Worm (Caenorhabditis elegans) whole organism, L3 larva: ENCODE data around the gene M01H9.10.

Source experiments
- R02D3.7 ChIP-seq: fragments of 150-350 bp; optimal IDR thresholded peaks from 2 replicates; lab custom pipeline; 2014; ENCODE audit warnings: missing biosample characterization, missing genetic modification characterization
- ZK546.5 ChIP-seq: sonication (generic microtip); optimal IDR thresholded peaks from 2 replicates; lab custom pipeline; 2017; ENCODE audit warnings: missing biosample characterization, missing genetic modification characterization
- aly-2 ChIP-seq: fragments of 150-350 bp; optimal IDR thresholded peaks from 2 replicates; lab custom pipeline; 2014; ENCODE audit warnings: missing biosample characterization, missing genetic modification characterization
- ama-1 ChIP-seq: fragments of 150-350 bp; optimal IDR thresholded peaks from 2 replicates; lab custom pipeline; 2018
- ceh-28 ChIP-seq: fragments of 150-350 bp; optimal IDR thresholded peaks from 2 replicates; lab custom pipeline; 2014; ENCODE audit warnings: missing biosample characterization, missing genetic modification reagents, missing genetic modification characterization
- ceh-82 ChIP-seq: fragments of 150-350 bp; optimal IDR thresholded peaks from 2 replicates; lab custom pipeline; 2014; ENCODE audit warnings: missing biosample characterization, missing genetic modification characterization
- daf-12 ChIP-seq: fragments of 150-350 bp; optimal IDR thresholded peaks from 2 replicates; lab custom pipeline; 2014; ENCODE audit warnings: missing biosample characterization, missing genetic modification reagents, missing genetic modification characterization
- elt-1 ChIP-seq: fragments of 150-350 bp; optimal IDR thresholded peaks from 2 replicates; lab custom pipeline; 2014; ENCODE audit warnings: missing biosample characterization, missing genetic modification characterization
- elt-2 ChIP-seq: sonication (generic microtip); optimal IDR thresholded peaks from 2 replicates; lab custom pipeline; 2016; ENCODE audit warnings: missing genetic modification reagents, mild to moderate bottlenecking, missing genetic modification characterization, missing compliant biosample characterization
- eor-1 ChIP-seq, 2 experiments: fragments of 150-350 bp; optimal IDR thresholded peaks; 2 replicates each; lab custom pipeline; 2014 to 2018; ENCODE audit warnings: missing biosample characterization in 2 of 2, missing genetic modification characterization in 2 of 2
- fkh-2 ChIP-seq: fragments of 150-350 bp; optimal IDR thresholded peaks from 2 replicates; lab custom pipeline; 2014; ENCODE audit warnings: missing biosample characterization, missing genetic modification reagents, missing genetic modification characterization
- fos-1 ChIP-seq: fragments of 150-350 bp; optimal IDR thresholded peaks from 2 replicates; lab custom pipeline; 2014; ENCODE audit warnings: missing biosample characterization, missing genetic modification characterization
- hmg-11 ChIP-seq: sonication (generic microtip); optimal IDR thresholded peaks from 2 replicates; lab custom pipeline; 2016; ENCODE audit warnings: missing genetic modification characterization, missing compliant biosample characterization
- jun-1 ChIP-seq: fragments of 150-350 bp; optimal IDR thresholded peaks from 2 replicates; lab custom pipeline; 2014; ENCODE audit warnings: missing biosample characterization, missing genetic modification reagents, missing genetic modification characterization
- lin-15B ChIP-seq: fragments of 150-350 bp; optimal IDR thresholded peaks from 2 replicates; lab custom pipeline; 2014; ENCODE audit warnings: missing biosample characterization, missing genetic modification characterization
- lin-39 ChIP-seq: fragments of 150-350 bp; optimal IDR thresholded peaks from 2 replicates; lab custom pipeline; 2018; ENCODE audit warnings: missing biosample characterization, missing genetic modification reagents, missing genetic modification characterization
- lsy-12 ChIP-seq: sonication (generic microtip); optimal IDR thresholded peaks from 2 replicates; lab custom pipeline; 2016; ENCODE audit warnings: mild to moderate bottlenecking, missing genetic modification characterization, missing compliant biosample characterization
- mdl-1 ChIP-seq: fragments of 150-350 bp; optimal IDR thresholded peaks from 2 replicates; lab custom pipeline; 2014; ENCODE audit warnings: missing biosample characterization, missing genetic modification characterization
- mml-1 ChIP-seq: fragments of 150-350 bp; sonication (generic microtip); optimal IDR thresholded peaks from 3 replicates; lab custom pipeline; 2014; ENCODE audit warnings: missing biosample characterization, missing genetic modification characterization
- nfya-1 ChIP-seq: sonication (generic microtip); optimal IDR thresholded peaks from 2 replicates; lab custom pipeline; 2017; ENCODE audit warnings: missing genetic modification characterization, mild to moderate bottlenecking, missing compliant biosample characterization, antibody characterized with exemption, moderate library complexity; ENCODE audit not compliant: insufficient read depth
- nhr-12 ChIP-seq: fragments of 150-350 bp; optimal IDR thresholded peaks from 2 replicates; lab custom pipeline; 2014; ENCODE audit warnings: missing biosample characterization, missing genetic modification characterization
- nhr-23 ChIP-seq: fragments of 150-350 bp; optimal IDR thresholded peaks from 2 replicates; lab custom pipeline; 2014; ENCODE audit warnings: missing biosample characterization, missing genetic modification reagents, missing genetic modification characterization
- nhr-25 ChIP-seq: sonication (generic microtip); optimal IDR thresholded peaks from 2 replicates; lab custom pipeline; 2017; ENCODE audit warnings: missing biosample characterization, missing genetic modification characterization
- nhr-76 ChIP-seq: fragments of 150-350 bp; sonication (generic microtip); optimal IDR thresholded peaks from 5 replicates; lab custom pipeline; 2014; ENCODE audit warnings: missing biosample characterization, missing genetic modification characterization
- nhr-77 ChIP-seq: fragments of 150-350 bp; optimal IDR thresholded peaks from 2 replicates; lab custom pipeline; 2014; ENCODE audit warnings: missing biosample characterization, missing genetic modification characterization
- pha-4 ChIP-seq: fragments of 150-350 bp; optimal IDR thresholded peaks from 2 replicates; lab custom pipeline; 2014; ENCODE audit warnings: missing biosample characterization, missing genetic modification reagents, missing genetic modification characterization
- pqm-1 ChIP-seq: fragments of 150-350 bp; optimal IDR thresholded peaks from 2 replicates; lab custom pipeline; 2017; ENCODE audit warnings: missing biosample characterization, missing genetic modification characterization, inconsistent platforms
- skn-1 ChIP-seq: fragments of 150-350 bp; optimal IDR thresholded peaks from 2 replicates; lab custom pipeline; 2014; ENCODE audit warnings: missing biosample characterization, missing genetic modification characterization
- snpc-4 ChIP-seq: fragments of 150-350 bp; optimal IDR thresholded peaks from 2 replicates; lab custom pipeline; 2014; ENCODE audit warnings: missing biosample characterization, missing genetic modification characterization
- unc-62 ChIP-seq: fragments of 150-350 bp; sonication (generic microtip); optimal IDR thresholded peaks from 4 replicates; lab custom pipeline; 2014; ENCODE audit warnings: missing biosample characterization, missing genetic modification reagents, missing genetic modification characterization
- zag-1 ChIP-seq: fragments of 150-350 bp; optimal IDR thresholded peaks from 2 replicates; lab custom pipeline; 2014; ENCODE audit warnings: missing biosample characterization, missing genetic modification characterization
- ztf-4 ChIP-seq: fragments of 150-350 bp; optimal IDR thresholded peaks from 2 replicates; lab custom pipeline; 2014; ENCODE audit warnings: missing biosample characterization, missing genetic modification characterization

The M01H9.10 gene

DNA sequence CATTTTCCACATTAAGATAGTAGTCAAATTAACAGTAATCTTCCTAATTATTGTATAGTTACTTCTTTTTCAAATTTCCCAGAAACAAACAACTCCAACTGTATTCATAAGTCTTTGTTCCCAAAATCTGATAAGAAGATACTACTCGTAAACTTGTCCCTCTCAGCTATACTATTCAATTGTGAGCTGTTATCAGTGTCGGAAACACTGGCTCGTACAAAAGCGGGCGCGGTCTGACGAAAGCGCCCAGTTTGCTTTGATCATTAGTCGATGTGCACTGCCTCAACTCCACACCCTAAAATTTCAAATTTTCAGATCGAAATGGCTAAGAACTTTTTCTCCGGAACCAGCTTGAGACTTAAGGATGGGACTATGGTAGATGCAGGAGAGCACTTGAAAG, 6.8 kb upstream of the M01H9.10 start, which contains the start of gene trx-3:
Gene trx-3, plus strand, starts transcription at position 291 of the 400 bp plus-strand sequence.
- TF ChIP-seq nhr-23 = no peak
- no peak for TF ChIP-seq snpc-4 (tag; lab: Kevin White, UChicago)
- no peak for TF ChIP-seq jun-1 (tag; lab: Kevin White, UChicago)
- peak; percentile 86 for TF ChIP-seq pqm-1 (tag; lab: Kevin White, UChicago)
- TF ChIP-seq ama-1 (lab: Kevin White, UChicago) = no peak
- peak; percentile 82 for TF ChIP-seq elt-2 (tag; lab: Kevin White, UChicago)
- no peak for TF ChIP-seq daf-12 (tag; lab: Kevin White, UChicago)
- no peak for TF ChIP-seq elt-1 (tag; lab: Kevin White, UChicago)
- peak; percentile 36 for TF ChIP-seq pha-4 (tag; lab: Kevin White, UChicago)
- no peak for TF ChIP-seq mml-1 (tag; lab: Kevin White, UChicago)
- no peak for TF ChIP-seq ceh-28
- TF ChIP-seq skn-1 (tag; lab: Kevin White, UChicago) = no peak
- TF ChIP-seq ztf-4 (tag; lab: Kevin White, UChicago) = no peak
- no peak for TF ChIP-seq nhr-77 (tag; lab: Kevin White, UChicago)
- TF ChIP-seq lin-15B (tag; lab: Kevin White, UChicago) = no peak

ce11 chrIV:4484555-4484954, 4.6 kb upstream of the M01H9.10 start:
- TF ChIP-seq elt-2 (tag; lab: Kevin White, UChicago) (peak; percentile 73), pqm-1 (tag; lab: Kevin White, UChicago) (peak; percentile 78), nhr-76 (tag; lab: Kevin White, UChicago) (no peak), ceh-82 (tag; lab: Kevin White, UChicago) (no peak)

DNA sequence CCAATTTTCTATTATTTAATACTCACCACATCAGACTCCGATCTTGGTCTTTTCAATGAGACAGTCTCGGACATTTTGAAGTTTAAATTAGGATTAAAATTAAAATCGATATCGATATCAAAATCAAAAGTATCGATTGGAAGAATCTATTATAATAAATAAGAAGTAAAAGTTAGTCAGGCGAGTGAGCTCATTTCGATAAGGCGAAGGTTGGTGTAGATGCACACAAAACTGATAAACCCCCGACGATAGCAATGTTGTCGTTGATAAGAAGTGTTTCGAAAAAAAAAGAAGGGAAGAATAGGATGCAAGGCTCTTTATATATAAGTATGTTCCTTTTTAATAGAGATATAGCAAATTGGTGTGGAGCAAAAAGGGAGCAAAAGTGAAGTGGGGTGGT, 2.6 kb upstream of the M01H9.10 start, which contains the start of gene M01H9.4:
Gene M01H9.4, minus strand, starts transcription at position 379 of the 400 bp plus-strand sequence.
- TF ChIP-seq ZK546.5 (tag; lab: Kevin White, UChicago) (no peak), pha-4 (tag; lab: Kevin White, UChicago) (peak; percentile 55), jun-1 (tag; lab: Kevin White, UChicago) (peak; percentile 70), elt-2 (tag; lab: Kevin White, UChicago) (peak; percentile 97), ceh-28 (peak; percentile 60), pqm-1 (tag; lab: Kevin White, UChicago) (peak; percentile 82)

- TF ChIP-seq skn-1 (tag; lab: Kevin White, UChicago) (no peak), pqm-1 (tag; lab: Kevin White, UChicago) (peak; percentile 22), elt-2 (tag; lab: Kevin White, UChicago) (peak; percentile 59)
These were observed 1.4 kb upstream of the M01H9.10 start for ce11 chrIV:4481298-4481697.

DNA sequence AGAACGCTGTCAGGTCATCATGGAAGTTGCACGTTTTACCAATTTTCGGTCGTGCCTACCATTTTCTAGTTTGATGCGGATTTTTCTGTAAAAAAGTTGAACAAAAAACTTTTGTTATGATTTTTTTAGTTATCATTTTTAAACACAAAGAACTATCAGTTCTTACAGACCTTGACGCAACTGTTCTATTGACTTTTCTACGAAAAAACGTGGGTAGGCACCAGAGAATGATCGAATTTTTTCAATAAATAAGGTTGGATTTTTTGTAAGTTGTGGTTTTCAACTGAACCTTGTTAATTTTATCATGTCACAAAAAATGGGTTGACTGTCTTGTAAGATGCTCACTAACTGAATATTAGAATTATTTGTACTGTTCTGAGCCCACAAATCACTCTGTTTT, 1.3 kb downstream of the M01H9.10 start:
- TF ChIP-seq unc-62 (no peak), pha-4 (tag; lab: Kevin White, UChicago) (peak; percentile 24), eor-1 (tag; optimal IDR thresholded peaks at IDR 0.05; lab: Kevin White, UChicago) (no peak), pqm-1 (tag; lab: Kevin White, UChicago) (peak; percentile 31), lsy-12 (tag; lab: Kevin White, UChicago) (no peak)

ce11 chrIV:4477009-4477471, 2.9 kb downstream of the M01H9.10 start, which contains the start of gene M01H9.3:
Gene M01H9.3 (minus strand): TSS chrIV:4477059.
- TF ChIP-seq ama-1 (lab: Kevin White, UChicago) = peak; percentile 70
- TF ChIP-seq fos-1 (tag; lab: Kevin White, UChicago) = no peak
- TF ChIP-seq mdl-1 (tag; lab: Kevin White, UChicago) = peak; percentile 63
- TF ChIP-seq pqm-1 (tag; lab: Kevin White, UChicago) = peak; percentile 41
- TF ChIP-seq aly-2 (tag; lab: Kevin White, UChicago) = no peak
- no peak for TF ChIP-seq zag-1 (tag; lab: Kevin White, UChicago)
- peak; percentile 46 for TF ChIP-seq nhr-25 (tag; lab: Kevin White, UChicago)
- no peak for TF ChIP-seq elt-1 (tag; lab: Kevin White, UChicago)
- TF ChIP-seq lin-39 (tag; lab: Kevin White, UChicago) = peak; percentile 71
- peak; percentile 33 for TF ChIP-seq lsy-12 (tag; lab: Kevin White, UChicago)
- peak; percentile 59 for TF ChIP-seq elt-2 (tag; lab: Kevin White, UChicago)
- TF ChIP-seq nhr-12 (tag; lab: Kevin White, UChicago) = no peak
- TF ChIP-seq pha-4 (tag; lab: Kevin White, UChicago) = peak; percentile 54
- TF ChIP-seq lin-15B (tag; lab: Kevin White, UChicago) = peak; percentile 13
- TF ChIP-seq nfya-1 (tag; lab: Kevin White, UChicago) = peak; percentile 64
- no peak for TF ChIP-seq fkh-2 (tag; lab: Kevin White, UChicago)
- no peak for TF ChIP-seq R02D3.7 (tag; lab: Kevin White, UChicago)
- TF ChIP-seq jun-1 (tag; lab: Kevin White, UChicago) = no peak
- no peak for TF ChIP-seq hmg-11
